Fruit fly (Drosophila melanogaster) whole organism, embryonic: ENCODE data around the gene Polr1D.

Source experiments
- Adf1 ChIP-seq: fragments of 200-800 bp; sonication (Bioruptor generic); IDR thresholded peaks from 2 replicates; pipeline ENCODE4 v1.3.6; 2022; ENCODE audit warnings: missing biosample characterization, missing genetic modification characterization
- Bdp1 ChIP-seq: fragments of 200-800 bp; sonication (Bioruptor generic); optimal IDR thresholded peaks from 3 replicates; lab custom pipeline; 2016; ENCODE audit warnings: missing biosample characterization, missing genetic modification characterization
- CG10366 ChIP-seq: fragments of 200-800 bp; sonication (Bioruptor generic); IDR thresholded peaks from 2 replicates; pipeline ENCODE4 v1.3.6; 2022; ENCODE audit warnings: missing biosample characterization, missing genetic modification characterization
- CG11695 ChIP-seq: fragments of 200-800 bp; sonication (Bioruptor generic); IDR thresholded peaks from 3 replicates; pipeline ENCODE4 v1.3.6; 2022; ENCODE audit warnings: missing biosample characterization, missing genetic modification characterization
- CG12155 ChIP-seq: fragments of 200-800 bp; sonication (Bioruptor generic); optimal IDR thresholded peaks from 3 replicates; lab custom pipeline; 2016; ENCODE audit warnings: missing biosample characterization, missing genetic modification characterization
- CG12942 ChIP-seq: fragments of 200-800 bp; sonication (Bioruptor generic); optimal IDR thresholded peaks from 3 replicates; lab custom pipeline; 2016; ENCODE audit warnings: missing biosample characterization, missing genetic modification characterization
- CG13894 ChIP-seq: fragments of 200-800 bp; sonication (Bioruptor generic); optimal IDR thresholded peaks from 3 replicates; lab custom pipeline; 2018; ENCODE audit warnings: missing biosample characterization, mild to moderate bottlenecking, missing genetic modification characterization, moderate library complexity
- CG14860 ChIP-seq: fragments of 200-800 bp; sonication (Bioruptor generic); IDR thresholded peaks from 3 replicates; pipeline ENCODE4 v1.3.6; 2022; ENCODE audit warnings: missing biosample characterization, missing genetic modification characterization; ENCODE audit not compliant: partially characterized antibody
- CG15601 ChIP-seq: fragments of 200-800 bp; sonication (Bioruptor generic); optimal IDR thresholded peaks from 3 replicates; lab custom pipeline; 2019; ENCODE audit warnings: missing biosample characterization, mild to moderate bottlenecking, missing genetic modification characterization, moderate library complexity
- CG1647 ChIP-seq: fragments of 200-800 bp; sonication (Bioruptor generic); optimal IDR thresholded peaks from 3 replicates; lab custom pipeline; 2016; ENCODE audit warnings: missing biosample characterization, missing genetic modification characterization
- CG16779 ChIP-seq: fragments of 200-800 bp; sonication (Bioruptor generic); IDR thresholded peaks from 2 replicates; pipeline ENCODE4 v1.3.6; 2022; ENCODE audit warnings: missing biosample characterization, missing genetic modification characterization
- CG2116 ChIP-seq: fragments of 200-800 bp; sonication (Bioruptor generic); optimal IDR thresholded peaks from 3 replicates; lab custom pipeline; 2018; ENCODE audit warnings: missing biosample characterization, mild to moderate bottlenecking, missing genetic modification characterization
- CG2129 ChIP-seq: fragments of 200-800 bp; sonication (Bioruptor generic); IDR thresholded peaks from 2 replicates; pipeline ENCODE4 v1.3.6; 2022; ENCODE audit warnings: missing biosample characterization, missing genetic modification characterization; ENCODE audit not compliant: partially characterized antibody
- CG2199 ChIP-seq: fragments of 200-800 bp; sonication (Bioruptor generic); IDR thresholded peaks from 3 replicates; pipeline ENCODE4 v1.3.6; 2022; ENCODE audit warnings: missing biosample characterization, missing genetic modification characterization
- CG3163 ChIP-seq: fragments of 200-800 bp; sonication (Bioruptor generic); optimal IDR thresholded peaks from 3 replicates; lab custom pipeline; 2016; ENCODE audit warnings: missing biosample characterization, missing genetic modification characterization
- CG3726 ChIP-seq: fragments of 200-800 bp; sonication (Bioruptor generic); IDR thresholded peaks from 3 replicates; pipeline ENCODE4, ENCODE4 v1.3.6; 2022; ENCODE audit warnings: missing biosample characterization, missing genetic modification characterization
- CG42726 ChIP-seq: fragments of 200-800 bp; sonication (Bioruptor generic); IDR thresholded peaks from 2 replicates; pipeline ENCODE4 v1.3.6; 2022; ENCODE audit warnings: missing biosample characterization, missing genetic modification characterization; ENCODE audit not compliant: partially characterized antibody
- CG4282 ChIP-seq: fragments of 200-800 bp; sonication (Bioruptor generic); optimal IDR thresholded peaks from 2 replicates; lab custom pipeline; 2016; ENCODE audit warnings: missing biosample characterization, missing genetic modification characterization
- CG7357 ChIP-seq: fragments of 200-800 bp; sonication (Bioruptor generic); IDR thresholded peaks from 3 replicates; pipeline ENCODE4 v1.3.6; 2022; ENCODE audit warnings: missing biosample characterization, missing genetic modification characterization
- CG8478 ChIP-seq: fragments of >200 bp; optimal IDR thresholded peaks from 2 replicates; lab custom pipeline; 2018
- Camta ChIP-seq: fragments of 200-800 bp; sonication (Bioruptor generic); optimal IDR thresholded peaks from 2 replicates; lab custom pipeline; 2016; ENCODE audit warnings: missing biosample characterization, missing genetic modification characterization
- CkIIα-i1 ChIP-seq: fragments of 200-800 bp; sonication (Bioruptor generic); IDR thresholded peaks from 2 replicates; pipeline ENCODE4 v1.3.6; 2022; ENCODE audit warnings: missing biosample characterization, missing genetic modification characterization
- D19B ChIP-seq: fragments of 200-800 bp; sonication (Bioruptor generic); optimal IDR thresholded peaks from 2 replicates; lab custom pipeline; 2017; ENCODE audit warnings: missing biosample characterization, mild to moderate bottlenecking, missing genetic modification characterization
- Dfd ChIP-seq, 2 experiments: fragments of >200 bp; optimal IDR thresholded peaks; 2 replicates each; lab custom pipeline; 2017; ENCODE audit warnings: missing biosample characterization in 2 of 2, missing genetic modification characterization in 2 of 2
- Dp ChIP-seq: fragments of 200-800 bp; sonication (Bioruptor generic); optimal IDR thresholded peaks from 2 replicates; lab custom pipeline; 2018; ENCODE audit warnings: missing biosample characterization, mild to moderate bottlenecking, missing genetic modification characterization, moderate library complexity
- Drgx ChIP-seq: fragments of 200-800 bp; sonication (Bioruptor generic); IDR thresholded peaks from 2 replicates; pipeline ENCODE4 v1.3.6; 2022; ENCODE audit warnings: missing biosample characterization, missing genetic modification characterization
- Ets97D ChIP-seq: fragments of 200-800 bp; sonication (Bioruptor generic); optimal IDR thresholded peaks from 3 replicates; lab custom pipeline; 2016; ENCODE audit warnings: missing biosample characterization, missing genetic modification characterization
- Gsc ChIP-seq: fragments of 200-800 bp; sonication (Bioruptor generic); IDR thresholded peaks from 2 replicates; pipeline ENCODE4 v1.3.6; 2022; ENCODE audit warnings: missing biosample characterization, missing genetic modification characterization
- Gug ChIP-seq: fragments of 200-800 bp; sonication (Bioruptor generic); IDR thresholded peaks from 4 replicates; pipeline ENCODE4 v1.3.6; 2022; ENCODE audit warnings: missing biosample characterization, missing genetic modification characterization
- MTF-1 ChIP-seq: fragments of 200-800 bp; sonication (Bioruptor generic); optimal IDR thresholded peaks from 2 replicates; lab custom pipeline; 2018; ENCODE audit warnings: missing biosample characterization, mild to moderate bottlenecking, missing genetic modification characterization, borderline replicate concordance
- Opbp ChIP-seq: fragments of 200-800 bp; sonication (Bioruptor generic); IDR thresholded peaks from 3 replicates; pipeline ENCODE4 v1.3.6; 2022; ENCODE audit warnings: missing biosample characterization, missing genetic modification characterization; ENCODE audit not compliant: partially characterized antibody
- Xrp1 ChIP-seq: fragments of 200-800 bp; sonication (Bioruptor generic); IDR thresholded peaks from 2 replicates; pipeline ENCODE4 v1.3.6; 2022; ENCODE audit warnings: missing biosample characterization, missing genetic modification characterization
- bowl ChIP-seq: fragments of 200-800 bp; sonication (Bioruptor generic); IDR thresholded peaks from 2 replicates; pipeline ENCODE4 v1.3.6; 2022; ENCODE audit warnings: missing biosample characterization, missing genetic modification characterization
- chinmo ChIP-seq: fragments of 200-800 bp; sonication (Bioruptor generic); IDR thresholded peaks from 4 replicates; pipeline ENCODE4 v1.3.6; 2022; ENCODE audit warnings: missing biosample characterization, missing genetic modification characterization; ENCODE audit not compliant: partially characterized antibody
- chn ChIP-seq: fragments of 200-800 bp; sonication (Bioruptor generic); optimal IDR thresholded peaks from 2 replicates; lab custom pipeline; 2016; ENCODE audit warnings: missing biosample characterization, missing genetic modification characterization
- da ChIP-seq: fragments of 200-800 bp; sonication (Bioruptor generic); optimal IDR thresholded peaks from 2 replicates; lab custom pipeline; 2016; ENCODE audit warnings: missing biosample characterization, missing genetic modification characterization
- danr ChIP-seq: fragments of 200-800 bp; sonication (Bioruptor generic); IDR thresholded peaks from 2 replicates; pipeline ENCODE4 v1.3.6; 2022; ENCODE audit warnings: missing biosample characterization, missing genetic modification characterization
- dm ChIP-seq: fragments of 200-800 bp; sonication (Bioruptor generic); optimal IDR thresholded peaks from 3 replicates; lab custom pipeline; 2016; ENCODE audit warnings: missing biosample characterization, missing genetic modification characterization
- exex ChIP-seq: fragments of 200-800 bp; sonication (Bioruptor generic); optimal IDR thresholded peaks from 4 replicates; lab custom pipeline; 2018; ENCODE audit warnings: missing biosample characterization, mild to moderate bottlenecking, missing genetic modification characterization, moderate library complexity
- gcm ChIP-seq: fragments of 200-800 bp; sonication (Bioruptor generic); optimal IDR thresholded peaks from 2 replicates; lab custom pipeline; 2019; ENCODE audit warnings: missing biosample characterization, mild to moderate bottlenecking, missing genetic modification characterization, moderate library complexity
- gro ChIP-seq: fragments of 200-800 bp; sonication (Bioruptor generic); optimal IDR thresholded peaks from 2 replicates; lab custom pipeline; 2016; ENCODE audit warnings: missing biosample characterization, missing genetic modification characterization
- gt ChIP-seq: fragments of 200-800 bp; sonication (Bioruptor generic); IDR thresholded peaks from 2 replicates; pipeline ENCODE4 v1.3.6; 2022; ENCODE audit warnings: missing biosample characterization, missing genetic modification characterization
- hth ChIP-seq: fragments of >200 bp; optimal IDR thresholded peaks from 2 replicates; lab custom pipeline; 2017; ENCODE audit warnings: inconsistent platforms
- kni ChIP-seq: fragments of 200-800 bp; sonication (Bioruptor generic); optimal IDR thresholded peaks from 3 replicates; lab custom pipeline; 2017; ENCODE audit warnings: mild to moderate bottlenecking, missing biosample characterization, missing genetic modification reagents, missing genetic modification characterization
- mirr ChIP-seq: fragments of 200-800 bp; sonication (Bioruptor generic); optimal IDR thresholded peaks from 3 replicates; lab custom pipeline; 2018; ENCODE audit warnings: missing biosample characterization, mild to moderate bottlenecking, missing genetic modification characterization
- pho ChIP-seq: fragments of 200-800 bp; sonication (Bioruptor generic); optimal IDR thresholded peaks from 2 replicates; lab custom pipeline; 2016; ENCODE audit warnings: missing biosample characterization, missing genetic modification characterization
- phol ChIP-seq: fragments of 200-800 bp; sonication (Bioruptor generic); optimal IDR thresholded peaks from 3 replicates; lab custom pipeline; 2018; ENCODE audit warnings: missing biosample characterization, mild to moderate bottlenecking, missing genetic modification characterization, moderate library complexity
- ranshi ChIP-seq: fragments of 200-800 bp; sonication (Bioruptor generic); IDR thresholded peaks from 2 replicates; pipeline ENCODE4 v1.3.6; 2022; ENCODE audit warnings: missing biosample characterization, missing genetic modification characterization
- schlank ChIP-seq: fragments of 200-800 bp; sonication (Bioruptor generic); optimal IDR thresholded peaks from 2 replicates; lab custom pipeline; 2018; ENCODE audit warnings: missing biosample characterization, mild to moderate bottlenecking, missing genetic modification characterization
- ttk ChIP-seq: fragments of 200-800 bp; sonication (Bioruptor generic); IDR thresholded peaks from 2 replicates; pipeline ENCODE4 v2.1.2; 2022; ENCODE audit warnings: missing biosample characterization, missing genetic modification characterization
- unc-4 ChIP-seq: fragments of 200-800 bp; sonication (Bioruptor generic); IDR thresholded peaks from 2 replicates; pipeline ENCODE4 v1.3.6; 2022; ENCODE audit warnings: missing biosample characterization, missing genetic modification characterization; ENCODE audit not compliant: partially characterized antibody
- yki ChIP-seq: fragments of >200 bp; optimal IDR thresholded peaks from 3 replicates; lab custom pipeline; 2018
- zfh1 ChIP-seq: fragments of 200-800 bp; sonication (Bioruptor generic); IDR thresholded peaks from 3 replicates; pipeline ENCODE4 v1.3.6; 2022; ENCODE audit warnings: missing biosample characterization, missing genetic modification characterization

The Polr1D gene

DNA sequence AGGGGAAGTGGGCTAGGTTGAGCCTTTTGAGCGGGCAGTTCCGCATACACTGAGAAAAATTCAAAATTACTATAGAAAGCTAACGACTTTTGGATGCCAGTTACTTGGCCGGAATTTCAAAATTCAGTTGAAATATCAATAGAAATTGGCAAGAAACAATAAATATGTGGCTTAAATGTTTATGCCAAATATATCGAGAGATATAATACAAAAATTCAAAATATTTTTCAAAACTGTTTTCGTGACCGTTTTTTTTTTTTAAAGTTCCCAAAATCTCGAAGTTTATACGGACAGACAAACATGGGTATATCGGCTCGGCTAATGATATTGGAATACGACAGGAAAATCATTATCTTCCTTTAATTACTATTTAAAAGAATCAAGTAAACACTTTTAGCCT, 14.0 kb downstream of the Polr1D start (continued):
- peak; percentile 24 for TF ChIP-seq CG15601
- peak; percentile 22; the same call in 1 of the 2 replicates for TF ChIP-seq Xrp1 (GFP tag; lab: Robert Waterston, UW)
- no peak for TF ChIP-seq CG12942 (GFP tag; lab: Kevin White, UChicago)
- TF ChIP-seq phol (tag; lab: Kevin White, UChicago), result peak; percentile 60
- TF ChIP-seq schlank (tag; lab: Kevin White, UChicago), result no peak
- no peak for TF ChIP-seq CG3726 (GFP tag; lab: Robert Waterston, UW)
- TF ChIP-seq CG16779, result no peak
- TF ChIP-seq unc-4 (GFP tag; lab: Robert Waterston, UW), result no peak
- TF ChIP-seq Drgx (GFP tag; lab: Robert Waterston, UW), result peak; percentile 24
- no peak for TF ChIP-seq CG14860 (GFP tag; lab: Robert Waterston, UW)
- no peak for TF ChIP-seq zfh1
- TF ChIP-seq chinmo (GFP tag; lab: Robert Waterston, UW), result no peak
- TF ChIP-seq CG8478 (lab: Kevin White, UChicago), result no peak
- TF ChIP-seq CG1647, result no peak
- TF ChIP-seq CG2116 (GFP tag; lab: Kevin White, UChicago), result peak; percentile 16
- TF ChIP-seq Adf1 (GFP tag; lab: Robert Waterston, UW), result no peak
- TF ChIP-seq da (GFP tag; lab: Kevin White, UChicago), result no peak
- TF ChIP-seq CG3163 (GFP tag; lab: Kevin White, UChicago), result no peak
- TF ChIP-seq Opbp (GFP tag; lab: Robert Waterston, UW), result no peak
- no peak for TF ChIP-seq D19B (GFP tag; lab: Kevin White, UChicago)
- no peak for TF ChIP-seq CG12155 (GFP tag; lab: Kevin White, UChicago)
- TF ChIP-seq CG10366 (GFP tag; lab: Robert Waterston, UW), result no peak
- peak; percentile 15 for TF ChIP-seq gro (GFP tag; lab: Kevin White, UChicago)
- TF ChIP-seq gcm (GFP tag; lab: Kevin White, UChicago), result no peak
- no peak for TF ChIP-seq dm (GFP tag; lab: Kevin White, UChicago)
- TF ChIP-seq gt, result no peak
- TF ChIP-seq exex, result no peak
- TF ChIP-seq danr (GFP tag; lab: Robert Waterston, UW), result no peak
- TF ChIP-seq Gsc, result no peak
- no peak for TF ChIP-seq ttk (GFP tag; lab: Robert Waterston, UW)
- no peak for TF ChIP-seq Bdp1
- TF ChIP-seq hth (lab: Kevin White, UChicago), result no peak
- TF ChIP-seq kni (GFP tag; lab: Kevin White, UChicago), result no peak
- 0 out of 3 replicates have a peak, but pooled peaks have one; percentile 8 for TF ChIP-seq CG11695
- TF ChIP-seq CG42726 (GFP tag; lab: Robert Waterston, UW), result no peak
- TF ChIP-seq CG4282 (GFP tag; lab: Kevin White, UChicago), result no peak
- no peak for TF ChIP-seq Ets97D (GFP tag; lab: Kevin White, UChicago)
- TF ChIP-seq CG2199 (GFP tag; lab: Robert Waterston, UW), result no peak
- peak; percentile 35 for TF ChIP-seq pho (GFP tag; lab: Kevin White, UChicago)
- TF ChIP-seq yki (lab: Kevin White, UChicago), result no peak
- TF ChIP-seq CG2129 (GFP tag; lab: Robert Waterston, UW), result no peak
- TF ChIP-seq Gug, result peak; percentile 32; the same call in 1 of the 4 replicates
- TF ChIP-seq chn, result peak; percentile 40
- no peak for TF ChIP-seq Dp (GFP tag; lab: Kevin White, UChicago)
- TF ChIP-seq CG13894 (tag; lab: Kevin White, UChicago), result no peak
- TF ChIP-seq MTF-1 (GFP tag; lab: Kevin White, UChicago), result no peak
- TF ChIP-seq Camta, result peak; percentile 21
- TF ChIP-seq CG7357 (GFP tag; lab: Robert Waterston, UW), result no peak
- no peak for TF ChIP-seq CkIIα-i1
- no peak for TF ChIP-seq bowl (GFP tag; lab: Robert Waterston, UW)
- 0 out of 2 replicates have a peak, but pooled peaks have one; percentile 31 for TF ChIP-seq ranshi (GFP tag; lab: Robert Waterston, UW)
- no peak for TF ChIP-seq Dfd (GFP tag; optimal IDR thresholded peaks at IDR 0.05; lab: Kevin White, UChicago)
- no peak for TF ChIP-seq mirr (GFP tag; lab: Kevin White, UChicago)
